Worm (Caenorhabditis elegans): Measurements from ENCODE around the gene spe-18.

The spe-18 gene

DNA sequence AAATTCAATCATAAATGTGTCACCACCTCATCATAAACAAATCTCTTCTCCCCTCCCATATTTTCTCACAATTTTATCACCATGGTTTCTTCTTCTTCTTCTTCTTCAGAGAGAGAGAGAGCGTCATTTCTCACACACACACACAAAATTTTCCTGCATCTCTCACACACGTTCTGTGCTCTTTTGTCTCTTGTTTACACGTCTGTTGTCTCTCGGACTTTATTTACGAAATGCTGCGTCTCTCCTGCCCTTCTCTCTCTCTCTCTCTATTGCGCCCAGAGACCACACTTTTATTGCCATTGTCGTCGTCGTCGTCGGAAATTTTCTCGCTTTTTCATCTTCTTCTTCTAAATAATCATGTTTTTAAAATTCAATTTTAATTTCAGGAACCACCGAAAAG is 42.0 kb upstream of the spe-18 start, which contains the start of gene lec-1 (continued):
- TF ChIP-seq R02D3.7 (tag; optimal IDR thresholded peaks at IDR 0.05) (no peak), spr-3 (GFP tag; optimal IDR thresholded peaks at IDR 0.05) (no peak), dmd-8 (GFP tag; IDR thresholded peaks at IDR 0.05) (no peak), set-16 (GFP tag; IDR thresholded peaks at IDR 0.05) (0 out of 2 replicates have a peak, but pooled peaks have one; percentile 11), F10B5.3 (tag; optimal IDR thresholded peaks at IDR 0.05) (no peak), ZK546.5 (tag; optimal IDR thresholded peaks at IDR 0.05) (no peak), Y105C5A.15 (GFP tag; IDR thresholded peaks at IDR 0.05) (no peak), zip-2 (tag; optimal IDR thresholded peaks at IDR 0.05) (no peak), nhr-42 (GFP tag; IDR thresholded peaks at IDR 0.05) (no peak), F49E8.2 (tag; optimal IDR thresholded peaks at IDR 0.05; ENCODE audit: borderline replicate concordance) (no peak), hlh-30 (tag; optimal IDR thresholded peaks at IDR 0.05; ENCODE audit: insufficient read depth) (peak; percentile 45), vab-7 (GFP tag; IDR thresholded peaks at IDR 0.05) (no peak), php-3 (GFP tag; IDR thresholded peaks at IDR 0.05) (no peak), zfp-3 (GFP tag; conservative IDR thresholded peaks at IDR 0.05) (no peak), dmd-6 (GFP tag; IDR thresholded peaks at IDR 0.05) (peak; percentile 37; the same call in 1 of the 2 replicates)

DNA sequence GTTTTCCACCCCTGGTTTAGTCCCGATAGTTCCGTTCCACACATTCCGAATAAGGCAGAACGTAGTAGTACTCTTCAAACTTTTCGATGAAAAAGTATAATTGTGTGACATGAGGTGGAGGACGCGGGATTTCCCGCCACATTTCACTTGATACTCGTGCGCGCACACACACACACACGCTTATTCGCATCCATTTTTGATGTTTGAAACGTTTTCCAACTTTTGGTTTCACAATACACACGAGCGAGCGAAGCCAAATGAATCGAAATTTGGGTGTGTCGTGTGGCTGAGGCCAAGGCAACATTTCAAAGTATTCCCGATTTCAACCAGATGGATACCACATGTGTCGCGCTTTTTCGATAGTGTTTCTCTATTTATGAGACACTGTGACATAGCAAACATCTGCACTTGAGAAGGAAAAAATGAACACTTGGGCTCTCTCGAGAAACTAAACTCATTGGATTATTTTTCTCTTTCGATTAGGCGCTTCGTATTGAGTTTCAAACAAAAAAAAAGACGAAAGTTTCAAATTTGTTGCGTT is 40.4 kb upstream of the spe-18 start:
- TF ChIP-seq ztf-7 (tag; optimal IDR thresholded peaks at IDR 0.05): no peak
- TF ChIP-seq spr-3 (GFP tag; optimal IDR thresholded peaks at IDR 0.05): no peak
- 0 out of 2 replicates have a peak, but pooled peaks have one; percentile 15 for TF ChIP-seq T26A8.4 (GFP tag; IDR thresholded peaks at IDR 0.05)
- 0 out of 2 replicates have a peak, but pooled peaks have one; percentile 34 for TF ChIP-seq hmg-1.1 (GFP tag; IDR thresholded peaks at IDR 0.05)
- TF ChIP-seq mxl-3 (GFP tag; optimal IDR thresholded peaks at IDR 0.05): peak; percentile 46
- peak in 1 of 2 experiments; percentile 35 for TF ChIP-seq mdl-1 (tag; optimal IDR thresholded peaks at IDR 0.05)
- TF ChIP-seq hlh-30 (tag; optimal IDR thresholded peaks at IDR 0.05; ENCODE audit: insufficient read depth): peak; percentile 43

DNA sequence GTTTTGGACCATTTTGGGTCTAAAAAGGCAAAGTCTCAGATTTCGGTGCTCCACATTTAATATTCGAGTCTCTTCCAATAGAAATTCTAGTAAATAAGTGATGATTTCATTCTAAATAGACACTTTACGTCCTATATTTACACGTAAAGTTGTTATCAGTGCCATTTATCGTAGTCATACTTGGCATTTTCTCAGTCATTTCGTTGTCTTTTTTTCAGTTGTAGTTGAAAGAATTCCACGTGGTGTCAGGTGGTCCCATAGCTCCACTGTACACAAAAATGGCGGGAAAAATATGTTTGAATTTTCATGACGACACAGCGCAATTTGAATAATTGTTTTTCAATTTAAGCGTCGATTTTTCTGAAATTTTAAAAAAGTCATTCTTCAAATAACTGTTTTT is 37.2 kb upstream of the spe-18 start:
- TF ChIP-seq madf-9 (GFP tag; conservative IDR thresholded peaks at IDR 0.05) (no peak), Y75B8A.6 (GFP tag; IDR thresholded peaks at IDR 0.05) (no peak), unc-130 (GFP tag; optimal IDR thresholded peaks at IDR 0.05) (no peak), mep-1 (tag; optimal IDR thresholded peaks at IDR 0.05) (peak; percentile 2), hlh-11 (tag; optimal IDR thresholded peaks at IDR 0.05) (peak; percentile 43), daf-16 (GFP tag; optimal IDR thresholded peaks at IDR 0.05) (no peak), daf-16 (tag; optimal IDR thresholded peaks at IDR 0.05) (peak; percentile 77), dve-1 (tag; optimal IDR thresholded peaks at IDR 0.05; ENCODE audit: insufficient read depth) (peak; percentile 27), dmd-6 (GFP tag; IDR thresholded peaks at IDR 0.05) (peak; percentile 52), pqm-1 (tag; optimal IDR thresholded peaks at IDR 0.05) (peak; percentile 20), egl-43 (GFP tag; IDR thresholded peaks at IDR 0.05) (no peak), hlh-30 (tag; optimal IDR thresholded peaks at IDR 0.05; ENCODE audit: insufficient read depth) (peak; percentile 39), nhr-28 (tag; optimal IDR thresholded peaks at IDR 0.05) (peak; percentile 84), lsy-2 (tag; optimal IDR thresholded peaks at IDR 0.05) (peak in 1 of 2 experiments; percentile 18), fkh-10 (GFP tag; optimal IDR thresholded peaks at IDR 0.05) (no peak), zag-1 (tag; optimal IDR thresholded peaks at IDR 0.05) (no peak), T20F7.1 (GFP tag; optimal IDR thresholded peaks at IDR 0.05) (peak; percentile 45)

DNA sequence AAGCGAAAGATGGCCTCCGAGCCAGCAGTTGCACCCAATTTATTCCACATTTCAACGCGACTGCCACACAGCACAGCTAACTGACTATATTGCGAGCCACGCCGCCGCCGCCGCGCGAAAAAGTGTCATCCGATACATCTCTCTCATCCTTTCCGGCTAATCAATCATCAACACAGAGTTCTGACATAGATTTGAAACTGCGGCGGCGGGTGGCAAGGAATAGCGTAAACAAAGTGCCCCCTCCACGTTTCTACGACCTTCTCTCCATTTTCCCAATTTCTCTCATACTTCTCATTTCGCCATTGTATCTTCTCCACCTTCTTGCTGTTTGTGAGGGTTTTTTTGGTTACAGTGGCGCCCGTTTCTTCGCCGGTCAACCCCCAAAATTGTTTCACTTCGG is 36.2 kb upstream of the spe-18 start:
- TF ChIP-seq nhr-10 (tag; optimal IDR thresholded peaks at IDR 0.05): no peak
- TF ChIP-seq sdz-12 (GFP tag; optimal IDR thresholded peaks at IDR 0.05): no peak
- no peak for TF ChIP-seq nhr-76 (tag; optimal IDR thresholded peaks at IDR 0.05)
- no peak for TF ChIP-seq R02D3.7 (tag; optimal IDR thresholded peaks at IDR 0.05)
- TF ChIP-seq lim-7 (GFP tag; IDR thresholded peaks at IDR 0.05): no peak
- TF ChIP-seq unc-62 (GFP tag; optimal IDR thresholded peaks at IDR 0.05 in 1 of 2): no peak
- TF ChIP-seq unc-62 (tag; optimal IDR thresholded peaks at IDR 0.05): no peak
- TF ChIP-seq gei-8 (GFP tag; optimal IDR thresholded peaks at IDR 0.05): no peak
- 0 out of 2 replicates have a peak, but pooled peaks have one; percentile 13 for TF ChIP-seq pha-4 (GFP tag; IDR thresholded peaks at IDR 0.05)
- no peak for TF ChIP-seq pha-4 (tag; optimal IDR thresholded peaks at IDR 0.05)
- no peak for TF ChIP-seq tag-97 (GFP tag; IDR thresholded peaks at IDR 0.05)
- TF ChIP-seq ZK546.5 (tag; optimal IDR thresholded peaks at IDR 0.05): no peak
- no peak for TF ChIP-seq lin-15B (tag; optimal IDR thresholded peaks at IDR 0.05)
- no peak for TF ChIP-seq fkh-10 (GFP tag; optimal IDR thresholded peaks at IDR 0.05)
- TF ChIP-seq nhr-25 (tag; optimal IDR thresholded peaks at IDR 0.05; ENCODE audit: borderline replicate concordance, insufficient read depth): peak; percentile 58
